Worm (Caenorhabditis elegans): ENCODE data around the gene srab-14.
A peak's percentile ranks its signal among the peaks of the same experiment; 100 is the strongest.

The srab-14 gene

ce11 chrII:7528210-7528609, 28.9 kb upstream of the srab-14 start (continued):
- TF ChIP-seq elt-3 (tag; optimal IDR thresholded peaks at IDR 0.05): no peak
- no peak for TF ChIP-seq skn-1 (tag; optimal IDR thresholded peaks at IDR 0.05)
- no peak for TF ChIP-seq nhr-237 (tag; optimal IDR thresholded peaks at IDR 0.05)
- TF ChIP-seq ceh-28 (tag; optimal IDR thresholded peaks at IDR 0.05): peak; percentile 6
- no peak for TF ChIP-seq mdl-1 (tag; optimal IDR thresholded peaks at IDR 0.05)
- TF ChIP-seq ceh-9 (tag; optimal IDR thresholded peaks at IDR 0.05): no peak
- TF ChIP-seq lin-15B (tag; optimal IDR thresholded peaks at IDR 0.05): no peak
- TF ChIP-seq unc-62 (GFP tag; optimal IDR thresholded peaks at IDR 0.05): no peak
- TF ChIP-seq fos-1 (tag; optimal IDR thresholded peaks at IDR 0.05): no peak
- TF ChIP-seq lin-39 (tag; optimal IDR thresholded peaks at IDR 0.05): no peak

ce11 chrII:7525458-7525857, 26.2 kb upstream of the srab-14 start, which contains the start of the genes ZK1290.7 and rnh-1.1:
Gene ZK1290.7, minus strand, starts transcription at chrII:7525558.
Gene rnh-1.1, plus strand, starts transcription at chrII:7525738.
- no peak for TF ChIP-seq snpc-4 (tag; optimal IDR thresholded peaks at IDR 0.05)
- no peak for TF ChIP-seq ceh-82 (tag; optimal IDR thresholded peaks at IDR 0.05)
- TF ChIP-seq nhr-25 (tag; optimal IDR thresholded peaks at IDR 0.05): no peak
- TF ChIP-seq pqm-1 (tag; optimal IDR thresholded peaks at IDR 0.05): no peak
- no peak for TF ChIP-seq nhr-76 (tag; optimal IDR thresholded peaks at IDR 0.05)
- TF ChIP-seq elt-1 (tag; optimal IDR thresholded peaks at IDR 0.05): no peak
- TF ChIP-seq eor-1 (tag; optimal IDR thresholded peaks at IDR 0.05): no peak
- TF ChIP-seq hmg-11 (tag; optimal IDR thresholded peaks at IDR 0.05): no peak
- no peak for TF ChIP-seq egl-27 (tag; optimal IDR thresholded peaks at IDR 0.05)
- TF ChIP-seq mml-1 (tag; optimal IDR thresholded peaks at IDR 0.05): no peak
- TF ChIP-seq elt-2 (tag; optimal IDR thresholded peaks at IDR 0.05): no peak

- no peak for TF ChIP-seq ceh-82 (tag; optimal IDR thresholded peaks at IDR 0.05)
- TF ChIP-seq fos-1 (tag; optimal IDR thresholded peaks at IDR 0.05): no peak
- no peak for TF ChIP-seq eor-1 (tag; optimal IDR thresholded peaks at IDR 0.05)
- no peak for TF ChIP-seq mdl-1 (tag; optimal IDR thresholded peaks at IDR 0.05)
- no peak for TF ChIP-seq R02D3.7 (tag; optimal IDR thresholded peaks at IDR 0.05)
- TF ChIP-seq fkh-10 (GFP tag; optimal IDR thresholded peaks at IDR 0.05): no peak
Observed at ce11 chrII:7523281-7523680, 24.0 kb upstream of the srab-14 start, which contains the start of gene ZK1290.15. Gene ZK1290.15, plus strand, starts transcription at chrII:7523581.

ce11 chrII:7521420-7521819, 22.1 kb upstream of the srab-14 start:
- no peak for TF ChIP-seq nhr-23 (tag; optimal IDR thresholded peaks at IDR 0.05)
- TF ChIP-seq pqm-1 (tag; optimal IDR thresholded peaks at IDR 0.05): no peak
- TF ChIP-seq ceh-9 (tag; optimal IDR thresholded peaks at IDR 0.05): no peak
- no peak for TF ChIP-seq lin-39 (tag; optimal IDR thresholded peaks at IDR 0.05)
- no peak for TF ChIP-seq fos-1 (tag; optimal IDR thresholded peaks at IDR 0.05)
- no peak for TF ChIP-seq nhr-28 (tag; optimal IDR thresholded peaks at IDR 0.05)
- no peak for TF ChIP-seq fkh-2 (tag; optimal IDR thresholded peaks at IDR 0.05)

- TF ChIP-seq lin-39 (tag; optimal IDR thresholded peaks at IDR 0.05) (no peak), zag-1 (tag; optimal IDR thresholded peaks at IDR 0.05) (no peak), egl-27 (tag; optimal IDR thresholded peaks at IDR 0.05) (no peak), eor-1 (tag; optimal IDR thresholded peaks at IDR 0.05) (no peak), skn-1 (tag; optimal IDR thresholded peaks at IDR 0.05) (no peak), unc-62 (GFP tag; optimal IDR thresholded peaks at IDR 0.05) (no peak), fos-1 (tag; optimal IDR thresholded peaks at IDR 0.05) (no peak), ceh-82 (tag; optimal IDR thresholded peaks at IDR 0.05) (no peak), daf-12 (tag; optimal IDR thresholded peaks at IDR 0.05) (no peak), ztf-11 (tag; optimal IDR thresholded peaks at IDR 0.05) (no peak), snpc-4 (tag; optimal IDR thresholded peaks at IDR 0.05) (no peak), nhr-28 (tag; optimal IDR thresholded peaks at IDR 0.05) (no peak), pqm-1 (tag; optimal IDR thresholded peaks at IDR 0.05) (no peak), elt-2 (tag; optimal IDR thresholded peaks at IDR 0.05) (no peak), R02D3.7 (tag; optimal IDR thresholded peaks at IDR 0.05) (no peak), ceh-16 (tag; optimal IDR thresholded peaks at IDR 0.05) (no peak), mdl-1 (tag; optimal IDR thresholded peaks at IDR 0.05) (no peak), elt-3 (tag; optimal IDR thresholded peaks at IDR 0.05) (no peak)
Observed at ce11 chrII:7519221-7519620, 19.9 kb upstream of the srab-14 start, which contains the start of gene glb-9. Gene glb-9, minus strand, starts transcription at chrII:7519321.

ce11 chrII:7505005-7505404, 5.7 kb upstream of the srab-14 start, which contains the start of gene C28F5.1:
Gene C28F5.1, plus strand, starts transcription at chrII:7505305.
- TF ChIP-seq egl-27 (tag; optimal IDR thresholded peaks at IDR 0.05): no peak
